Worm (Caenorhabditis elegans) whole organism, L4/young adult: ENCODE data around the gene gna-1.

Source experiments
- W03F9.2 ChIP-seq: fragments of 150-350 bp; optimal IDR thresholded peaks from 2 replicates; lab custom pipeline; 2014; ENCODE audit warnings: missing biosample characterization, missing genetic modification characterization
- dao-5 ChIP-seq: sonication (generic microtip); optimal IDR thresholded peaks from 2 replicates; lab custom pipeline; 2016; ENCODE audit warnings: missing genotype, missing genetic modification characterization, moderate library complexity, missing compliant biosample characterization
- him-1 ChIP-seq: sonication (generic microtip); optimal IDR thresholded peaks from 2 replicates; lab custom pipeline; 2016; ENCODE audit warnings: missing genotype, missing genetic modification reagents, missing genetic modification characterization, missing compliant biosample characterization

DNA sequence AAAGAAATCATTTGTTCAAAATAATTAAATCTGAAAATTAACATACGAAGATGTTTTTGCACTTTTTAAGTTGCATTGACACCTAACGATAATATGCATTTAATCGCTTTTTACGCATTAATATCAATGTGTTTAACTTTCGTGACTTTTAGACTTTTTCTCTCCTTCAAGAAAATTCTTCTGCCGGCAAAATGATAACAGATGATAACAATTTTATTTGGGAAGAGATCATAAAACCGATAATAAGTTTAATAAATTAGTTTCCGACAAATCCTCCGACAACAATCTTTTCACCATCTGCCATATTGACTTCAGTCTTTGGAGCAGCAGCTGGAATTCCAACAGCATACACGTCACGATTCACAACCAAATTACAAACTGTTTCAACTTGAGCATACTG is 39.8 kb downstream of the gna-1 start:
- no peak for TF ChIP-seq dao-5 (tag; lab: Kevin White, UChicago)
- TF ChIP-seq him-1 (tag; lab: Kevin White, UChicago) = no peak
- no peak for TF ChIP-seq W03F9.2 (tag; lab: Kevin White, UChicago)
